Fruit fly (Drosophila melanogaster) whole organism, embryonic: ENCODE measurements around the gene CG46304.

Source experiments
- Abd-B ChIP-seq: fragments of 200-800 bp; sonication (Bioruptor generic); optimal IDR thresholded peaks from 2 replicates; lab custom pipeline; 2018; ENCODE audit warnings: missing biosample characterization, mild to moderate bottlenecking, missing genetic modification characterization, moderate library complexity
- Antp ChIP-seq: fragments of 200-800 bp; sonication (Bioruptor generic); optimal IDR thresholded peaks from 3 replicates; lab custom pipeline; 2016; ENCODE audit warnings: missing biosample characterization, missing genetic modification characterization
- Atf3 ChIP-seq: fragments of 200-800 bp; sonication (Bioruptor generic); optimal IDR thresholded peaks from 3 replicates; lab custom pipeline; 2016; ENCODE audit warnings: missing biosample characterization, missing genetic modification characterization
- CG10147 ChIP-seq: fragments of 200-800 bp; sonication (Bioruptor generic); optimal IDR thresholded peaks from 2 replicates; lab custom pipeline; 2019; ENCODE audit warnings: missing biosample characterization, mild to moderate bottlenecking, missing genetic modification characterization, moderate library complexity
- CG10267 ChIP-seq: fragments of 200-800 bp; sonication (Bioruptor generic); optimal IDR thresholded peaks from 2 replicates; lab custom pipeline; 2018; ENCODE audit warnings: missing biosample characterization, mild to moderate bottlenecking, missing genetic modification characterization, moderate library complexity
- CG10274 ChIP-seq: fragments of 200-800 bp; sonication (Bioruptor generic); optimal IDR thresholded peaks from 3 replicates; lab custom pipeline; 2017; ENCODE audit warnings: missing biosample characterization, mild to moderate bottlenecking, missing genetic modification characterization
- CG11696 ChIP-seq: fragments of 200-800 bp; sonication (Bioruptor generic); IDR thresholded peaks from 2 replicates; pipeline ENCODE4 v1.3.6; 2022; ENCODE audit warnings: missing biosample characterization, missing genetic modification characterization
- CG11723 ChIP-seq: fragments of 200-800 bp; sonication (Bioruptor generic); optimal IDR thresholded peaks from 2 replicates; lab custom pipeline; 2017; ENCODE audit warnings: missing biosample characterization, mild to moderate bottlenecking, missing genetic modification characterization
- CG12299 ChIP-seq: fragments of 200-800 bp; sonication (Bioruptor generic); optimal IDR thresholded peaks from 2 replicates; lab custom pipeline; 2018; ENCODE audit warnings: missing biosample characterization, mild to moderate bottlenecking, missing genetic modification characterization
- CG13296 ChIP-seq: fragments of 200-800 bp; sonication (Bioruptor generic); optimal IDR thresholded peaks from 3 replicates; lab custom pipeline; 2018; ENCODE audit warnings: missing biosample characterization, mild to moderate bottlenecking, missing genetic modification characterization
- CG13624 ChIP-seq: fragments of 200-800 bp; sonication (Bioruptor generic); optimal IDR thresholded peaks from 2 replicates; lab custom pipeline; 2016; ENCODE audit warnings: missing biosample characterization, missing genetic modification characterization
- CG15696 ChIP-seq: fragments of 200-800 bp; sonication (Bioruptor generic); optimal IDR thresholded peaks from 2 replicates; lab custom pipeline; 2019; ENCODE audit warnings: missing biosample characterization, mild to moderate bottlenecking, missing genetic modification characterization, moderate library complexity
- CG16863 ChIP-seq: fragments of 200-800 bp; sonication (Bioruptor generic); optimal IDR thresholded peaks from 3 replicates; lab custom pipeline; 2016; ENCODE audit warnings: missing biosample characterization, missing genetic modification characterization
- CG18476 ChIP-seq: fragments of 200-800 bp; sonication (Bioruptor generic); optimal IDR thresholded peaks from 2 replicates; lab custom pipeline; 2016; ENCODE audit warnings: missing biosample characterization, mild to moderate bottlenecking, missing genetic modification characterization
- CG18599 ChIP-seq: fragments of 200-800 bp; sonication (Bioruptor generic); optimal IDR thresholded peaks from 3 replicates; lab custom pipeline; 2017; ENCODE audit warnings: missing biosample characterization, missing genetic modification characterization, mild to moderate bottlenecking, moderate library complexity, missing genetic modification reagents
- CG2116 ChIP-seq: fragments of 200-800 bp; sonication (Bioruptor generic); optimal IDR thresholded peaks from 3 replicates; lab custom pipeline; 2018; ENCODE audit warnings: missing biosample characterization, mild to moderate bottlenecking, missing genetic modification characterization
- CG31441 ChIP-seq: fragments of 200-800 bp; sonication (Bioruptor generic); IDR thresholded peaks from 2 replicates; pipeline ENCODE4 v1.3.6; 2022; ENCODE audit warnings: missing biosample characterization, missing genetic modification characterization
- CG3407 ChIP-seq: fragments of 200-800 bp; sonication (Bioruptor generic); optimal IDR thresholded peaks from 2 replicates; lab custom pipeline; 2018; ENCODE audit warnings: missing biosample characterization, mild to moderate bottlenecking, missing genetic modification characterization
- CG34422 ChIP-seq: fragments of 200-800 bp; sonication (Bioruptor generic); IDR thresholded peaks from 3 replicates; pipeline ENCODE4 v1.3.6; 2022; ENCODE audit warnings: missing biosample characterization, missing genetic modification characterization
- CG4707 ChIP-seq: fragments of 200-800 bp; sonication (Bioruptor generic); optimal IDR thresholded peaks from 2 replicates; lab custom pipeline; 2018; ENCODE audit warnings: missing biosample characterization, mild to moderate bottlenecking, missing genetic modification characterization, moderate library complexity
- CG7839 ChIP-seq: fragments of 200-800 bp; sonication (Bioruptor generic); optimal IDR thresholded peaks from 3 replicates; lab custom pipeline; 2018; ENCODE audit warnings: missing biosample characterization, mild to moderate bottlenecking, missing genetic modification characterization, moderate library complexity
- CG7963 ChIP-seq: fragments of 200-800 bp; sonication (Bioruptor generic); IDR thresholded peaks from 3 replicates; pipeline ENCODE4 v1.3.6; 2022; ENCODE audit warnings: missing biosample characterization, missing genetic modification characterization; ENCODE audit not compliant: partially characterized antibody
- CG8924 ChIP-seq: fragments of 200-800 bp; optimal IDR thresholded peaks from 3 replicates; lab custom pipeline; 2019; ENCODE audit warnings: missing biosample characterization, mild to moderate bottlenecking, missing genetic modification characterization, moderate library complexity
- CTCF ChIP-seq: fragments of 200-800 bp; sonication (Bioruptor generic); optimal IDR thresholded peaks from 2 replicates; lab custom pipeline; 2017; ENCODE audit warnings: missing biosample characterization, mild to moderate bottlenecking, missing genetic modification characterization, moderate library complexity
- D19B ChIP-seq: fragments of 200-800 bp; sonication (Bioruptor generic); optimal IDR thresholded peaks from 2 replicates; lab custom pipeline; 2017; ENCODE audit warnings: missing biosample characterization, mild to moderate bottlenecking, missing genetic modification characterization
- Deaf1 ChIP-seq: fragments of 200-800 bp; optimal IDR thresholded peaks from 3 replicates; lab custom pipeline; 2019; ENCODE audit warnings: missing biosample characterization, mild to moderate bottlenecking, missing genetic modification characterization, moderate library complexity
- Eip74EF ChIP-seq, 2 experiments: fragments of 200-800 bp in 1 of 2; fragments of >200 bp in 1 of 2; sonication (Bioruptor generic) in 1 of 2; optimal IDR thresholded peaks; 2 replicates each; lab custom pipeline; 2017 to 2019; ENCODE audit warnings: missing biosample characterization in 2 of 2, missing genetic modification characterization in 2 of 2, mild to moderate bottlenecking in 1 of 2, moderate library complexity in 1 of 2
- Gug ChIP-seq: fragments of 200-800 bp; sonication (Bioruptor generic); IDR thresholded peaks from 4 replicates; pipeline ENCODE4 v1.3.6; 2022; ENCODE audit warnings: missing biosample characterization, missing genetic modification characterization
- Hr3 ChIP-seq: fragments of 200-800 bp; sonication (Bioruptor generic); optimal IDR thresholded peaks from 3 replicates; lab custom pipeline; 2016; ENCODE audit warnings: missing biosample characterization, missing genetic modification characterization
- Hsf ChIP-seq: fragments of 200-800 bp; sonication (Bioruptor generic); optimal IDR thresholded peaks from 3 replicates; lab custom pipeline; 2016; ENCODE audit warnings: missing biosample characterization, missing genetic modification characterization
- Myb ChIP-seq: fragments of 200-800 bp; sonication (Bioruptor generic); optimal IDR thresholded peaks from 2 replicates; lab custom pipeline; 2016; ENCODE audit warnings: missing biosample characterization, missing genetic modification characterization
- PHDP ChIP-seq: fragments of 200-800 bp; sonication (Bioruptor generic); optimal IDR thresholded peaks from 3 replicates; lab custom pipeline; 2018; ENCODE audit warnings: missing biosample characterization, mild to moderate bottlenecking, missing genetic modification characterization, moderate library complexity
- Taf1 ChIP-seq: fragments of 200-800 bp; sonication (Bioruptor generic); IDR thresholded peaks from 2 replicates; pipeline ENCODE4 v1.3.6; 2022; ENCODE audit warnings: missing biosample characterization, missing genetic modification characterization
- bab2 ChIP-seq: fragments of 200-800 bp; sonication (Bioruptor generic); optimal IDR thresholded peaks from 2 replicates; lab custom pipeline; 2016; ENCODE audit warnings: missing biosample characterization, missing genetic modification characterization
- bcd ChIP-seq: fragments of 200-800 bp; sonication (Bioruptor generic); optimal IDR thresholded peaks from 2 replicates; lab custom pipeline; 2017; ENCODE audit warnings: missing biosample characterization, mild to moderate bottlenecking, missing genetic modification characterization
- dysf ChIP-seq: fragments of 200-800 bp; sonication (Bioruptor generic); IDR thresholded peaks from 3 replicates; pipeline ENCODE4 v1.3.6; 2022; ENCODE audit warnings: missing biosample characterization, missing genetic modification characterization
- gt ChIP-seq: fragments of 200-800 bp; sonication (Bioruptor generic); IDR thresholded peaks from 2 replicates; pipeline ENCODE4 v1.3.6; 2022; ENCODE audit warnings: missing biosample characterization, missing genetic modification characterization
- ind ChIP-seq: fragments of 200-800 bp; sonication (Bioruptor generic); optimal IDR thresholded peaks from 3 replicates; lab custom pipeline; 2016; ENCODE audit warnings: missing biosample characterization, missing genetic modification characterization
- jigr1 ChIP-seq: fragments of 200-800 bp; sonication (Bioruptor generic); IDR thresholded peaks from 3 replicates; pipeline ENCODE4 v1.3.6; 2022; ENCODE audit warnings: missing biosample characterization, missing genetic modification characterization
- klu ChIP-seq: fragments of 200-800 bp; sonication (Bioruptor generic); IDR thresholded peaks from 2 replicates; pipeline ENCODE4 v1.3.6; 2022; ENCODE audit warnings: missing biosample characterization, missing genetic modification characterization
- org-1 ChIP-seq: fragments of 200-800 bp; sonication (Bioruptor generic); optimal IDR thresholded peaks from 2 replicates; lab custom pipeline; 2017; ENCODE audit warnings: missing biosample characterization, missing genetic modification characterization
- otp ChIP-seq: fragments of 200-800 bp; sonication (Bioruptor generic); IDR thresholded peaks from 3 replicates; pipeline ENCODE4, ENCODE4 v1.3.6; 2022; ENCODE audit warnings: missing biosample characterization, missing genetic modification characterization
- p53 ChIP-seq: fragments of 200-800 bp; sonication (Bioruptor generic); optimal IDR thresholded peaks from 2 replicates; lab custom pipeline; 2016; ENCODE audit warnings: missing biosample characterization, missing genetic modification characterization
- pb ChIP-seq: fragments of 200-800 bp; sonication (Bioruptor generic); optimal IDR thresholded peaks from 3 replicates; lab custom pipeline; 2016; ENCODE audit warnings: missing biosample characterization, missing genetic modification characterization
- pum ChIP-seq: fragments of 200-800 bp; sonication (Bioruptor generic); optimal IDR thresholded peaks from 2 replicates; lab custom pipeline; 2016; ENCODE audit warnings: missing biosample characterization, missing genetic modification characterization
- sisA ChIP-seq: fragments of 200-800 bp; sonication (Bioruptor generic); IDR thresholded peaks from 2 replicates; pipeline ENCODE4 v1.3.6; 2022; ENCODE audit warnings: missing biosample characterization, missing genetic modification characterization
- slbo ChIP-seq: fragments of 200-800 bp; sonication (Bioruptor generic); IDR thresholded peaks from 2 replicates; pipeline ENCODE4 v1.3.6; 2022; ENCODE audit warnings: missing biosample characterization, missing genetic modification characterization
- stwl ChIP-seq: fragments of 200-800 bp; sonication (Bioruptor generic); optimal IDR thresholded peaks from 3 replicates; lab custom pipeline; 2018; ENCODE audit warnings: missing biosample characterization, mild to moderate bottlenecking, missing genetic modification characterization, moderate library complexity
- tap ChIP-seq: fragments of 200-800 bp; optimal IDR thresholded peaks from 3 replicates; lab custom pipeline; 2019; ENCODE audit warnings: missing biosample characterization, mild to moderate bottlenecking, missing genetic modification characterization, moderate library complexity
- tgo ChIP-seq: fragments of 200-800 bp; sonication (Bioruptor generic); IDR thresholded peaks from 3 replicates; pipeline ENCODE4 v1.3.6; 2022; ENCODE audit warnings: missing biosample characterization, missing genetic modification characterization
- twi ChIP-seq: fragments of 200-800 bp; optimal IDR thresholded peaks from 2 replicates; lab custom pipeline; 2019; ENCODE audit warnings: missing biosample characterization, mild to moderate bottlenecking, missing genetic modification characterization, moderate library complexity
- zfh1 ChIP-seq: fragments of 200-800 bp; sonication (Bioruptor generic); IDR thresholded peaks from 3 replicates; pipeline ENCODE4 v1.3.6; 2022; ENCODE audit warnings: missing biosample characterization, missing genetic modification characterization

CG46304 gene

dm6 chr2L:18899254-18899653 is 46.9 kb upstream of the CG46304 start (continued):
- TF ChIP-seq dysf (GFP tag; lab: Robert Waterston, UW) (peak; percentile 53; the same call in 1 of the 3 replicates), p53 (GFP tag; lab: Kevin White, UChicago) (no peak), Deaf1 (tag; lab: Kevin White, UChicago) (peak; percentile 14), CG12299 (tag; lab: Kevin White, UChicago) (peak; percentile 16), Taf1 (GFP tag; lab: Robert Waterston, UW) (no peak), Antp (GFP tag; lab: Kevin White, UChicago) (peak; percentile 51), pum (peak; percentile 68), CTCF (GFP tag; lab: Kevin White, UChicago) (peak; percentile 12), klu (GFP tag; lab: Robert Waterston, UW) (no peak), CG8924 (tag; lab: Kevin White, UChicago) (peak; percentile 64), CG18476 (GFP tag; lab: Kevin White, UChicago) (peak; percentile 32), CG34422 (GFP tag; lab: Robert Waterston, UW) (peak; percentile 65; the same call in 2 of the 3 replicates), Abd-B (GFP tag; lab: Kevin White, UChicago) (peak; percentile 34), slbo (GFP tag; lab: Robert Waterston, UW) (no peak), D19B (GFP tag; lab: Kevin White, UChicago) (no peak), pb (peak; percentile 29), CG31441 (GFP tag; lab: Robert Waterston, UW) (peak; percentile 52; the same call in 1 of the 2 replicates), CG16863 (GFP tag; lab: Kevin White, UChicago) (peak; percentile 61), CG10267 (tag; lab: Kevin White, UChicago) (peak; percentile 72), tap (tag; lab: Kevin White, UChicago) (peak; percentile 55), CG2116 (GFP tag; lab: Kevin White, UChicago) (no peak), CG18599 (peak; percentile 25), twi (peak; percentile 44), tgo (GFP tag; lab: Robert Waterston, UW) (peak; percentile 37; the same call in 1 of the 3 replicates), org-1 (GFP tag; lab: Kevin White, UChicago) (peak; percentile 19), Eip74EF (GFP tag; optimal IDR thresholded peaks at IDR 0.05; lab: Kevin White, UChicago) (peak in 1 of 2 experiments; percentile 57), CG4707 (GFP tag; lab: Kevin White, UChicago) (peak; percentile 71), CG11723 (peak; percentile 33), Myb (GFP tag; lab: Kevin White, UChicago) (no peak), Gug (GFP tag; lab: Robert Waterston, UW) (peak; percentile 59; the same call in 2 of the 4 replicates), CG3407 (GFP tag; lab: Kevin White, UChicago) (peak; percentile 73), otp (peak; percentile 65; the same call in 2 of the 3 replicates), bab2 (GFP tag; lab: Kevin White, UChicago) (peak; percentile 74), Atf3 (peak; percentile 64), CG15696 (tag; lab: Kevin White, UChicago) (peak; percentile 53), Hr3 (GFP tag; lab: Kevin White, UChicago) (peak; percentile 59), bcd (GFP tag; lab: Kevin White, UChicago) (peak; percentile 59), sisA (GFP tag; lab: Robert Waterston, UW) (peak; percentile 70), CG7963 (GFP tag; lab: Robert Waterston, UW) (no peak), CG7839 (tag; lab: Kevin White, UChicago) (peak; percentile 73), CG11696 (GFP tag; lab: Robert Waterston, UW) (0 out of 2 replicates have a peak, but pooled peaks have one; percentile 47), PHDP (tag; lab: Kevin White, UChicago) (peak; percentile 68), jigr1 (GFP tag; lab: Robert Waterston, UW) (no peak), CG13624 (GFP tag; lab: Kevin White, UChicago) (no peak), ind (GFP tag; lab: Kevin White, UChicago) (peak; percentile 54), gt (GFP tag; lab: Robert Waterston, UW) (no peak), CG10147 (GFP tag; lab: Kevin White, UChicago) (no peak), stwl (tag; lab: Kevin White, UChicago) (peak; percentile 25), CG10274 (GFP tag; lab: Kevin White, UChicago) (no peak), zfh1 (GFP tag; lab: Robert Waterston, UW) (peak; percentile 82), CG13296 (GFP tag; lab: Kevin White, UChicago) (no peak), Hsf (GFP tag; lab: Kevin White, UChicago) (peak; percentile 73)
